Fruit fly (Drosophila melanogaster) whole organism, embryonic: ENCODE data around the gene Sfp33A3.
A peak's percentile ranks its signal among the peaks of the same experiment; 100 is the strongest.

ENCODE experiments used
- Adf1 ChIP-seq: fragments of 200-800 bp; sonication (Bioruptor generic); IDR thresholded peaks from 2 replicates; pipeline ENCODE4 v1.3.6; 2022; ENCODE audit warnings: missing biosample characterization, missing genetic modification characterization
- CG11695 ChIP-seq: fragments of 200-800 bp; sonication (Bioruptor generic); IDR thresholded peaks from 3 replicates; pipeline ENCODE4 v1.3.6; 2022; ENCODE audit warnings: missing biosample characterization, missing genetic modification characterization
- CG11723 ChIP-seq: fragments of 200-800 bp; sonication (Bioruptor generic); optimal IDR thresholded peaks from 2 replicates; lab custom pipeline; 2017; ENCODE audit warnings: missing biosample characterization, mild to moderate bottlenecking, missing genetic modification characterization
- CG12071 ChIP-seq: fragments of 200-800 bp; sonication (Bioruptor generic); optimal IDR thresholded peaks from 3 replicates; lab custom pipeline; 2018; ENCODE audit warnings: missing biosample characterization, mild to moderate bottlenecking, missing genetic modification characterization
- CG12155 ChIP-seq: fragments of 200-800 bp; sonication (Bioruptor generic); optimal IDR thresholded peaks from 3 replicates; lab custom pipeline; 2016; ENCODE audit warnings: missing biosample characterization, missing genetic modification characterization
- CG13424 ChIP-seq: fragments of 200-800 bp; sonication (Bioruptor generic); optimal IDR thresholded peaks from 2 replicates; lab custom pipeline; 2019; ENCODE audit warnings: missing biosample characterization, mild to moderate bottlenecking, missing genetic modification characterization, moderate library complexity
- CG15011 ChIP-seq: fragments of 200-800 bp; sonication (Bioruptor generic); optimal IDR thresholded peaks from 3 replicates; lab custom pipeline; 2018; ENCODE audit warnings: missing biosample characterization, mild to moderate bottlenecking, missing genetic modification characterization
- CG2875 ChIP-seq: fragments of 200-800 bp; sonication (Bioruptor generic); optimal IDR thresholded peaks from 2 replicates; lab custom pipeline; 2017; ENCODE audit warnings: missing biosample characterization, mild to moderate bottlenecking, missing genetic modification characterization, missing genetic modification reagents
- CG32532 ChIP-seq: fragments of 200-800 bp; sonication (Bioruptor generic); IDR thresholded peaks from 2 replicates; pipeline ENCODE4 v1.3.6; 2022; ENCODE audit warnings: missing biosample characterization, missing genetic modification characterization
- CG3407 ChIP-seq: fragments of 200-800 bp; sonication (Bioruptor generic); optimal IDR thresholded peaks from 2 replicates; lab custom pipeline; 2018; ENCODE audit warnings: missing biosample characterization, mild to moderate bottlenecking, missing genetic modification characterization
- CG34376 ChIP-seq: fragments of 200-800 bp; sonication (Bioruptor generic); optimal IDR thresholded peaks from 2 replicates; lab custom pipeline; 2018; ENCODE audit warnings: missing biosample characterization, mild to moderate bottlenecking, missing genetic modification characterization
- CG43689 ChIP-seq: fragments of 200-800 bp; sonication (Bioruptor generic); IDR thresholded peaks from 2 replicates; pipeline ENCODE4 v1.3.6; 2022; ENCODE audit warnings: missing biosample characterization, missing genetic modification characterization
- CG6175 ChIP-seq: fragments of 200-800 bp; sonication (Bioruptor generic); IDR thresholded peaks from 3 replicates; pipeline ENCODE4 v1.3.6; 2022; ENCODE audit warnings: missing biosample characterization, missing genetic modification characterization
- CG6813 ChIP-seq: fragments of 200-800 bp; sonication (Bioruptor generic); optimal IDR thresholded peaks from 2 replicates; lab custom pipeline; 2017; ENCODE audit warnings: missing biosample characterization, missing genetic modification characterization, mild to moderate bottlenecking, moderate library complexity, missing genetic modification reagents
- CG7987 ChIP-seq: fragments of 200-800 bp; sonication (Bioruptor generic); optimal IDR thresholded peaks from 2 replicates; lab custom pipeline; 2018; ENCODE audit warnings: missing biosample characterization, mild to moderate bottlenecking, missing genetic modification characterization, moderate library complexity
- CG8089 ChIP-seq: fragments of 200-800 bp; sonication (Bioruptor generic); optimal IDR thresholded peaks from 3 replicates; lab custom pipeline; 2016; ENCODE audit warnings: missing biosample characterization, missing genetic modification characterization
- CG9797 ChIP-seq: fragments of 200-800 bp; sonication (Bioruptor generic); optimal IDR thresholded peaks from 3 replicates; lab custom pipeline; 2018; ENCODE audit warnings: missing biosample characterization, mild to moderate bottlenecking, missing genetic modification characterization
- CG9932 ChIP-seq: fragments of 200-800 bp; sonication (Bioruptor generic); IDR thresholded peaks from 2 replicates; pipeline ENCODE4 v1.3.6; 2022; ENCODE audit warnings: missing biosample characterization, missing genetic modification characterization
- CHES-1-like ChIP-seq: fragments of 200-800 bp; sonication (Bioruptor generic); optimal IDR thresholded peaks from 2 replicates; lab custom pipeline; 2016; ENCODE audit warnings: missing biosample characterization, missing genetic modification characterization
- Dip2 ChIP-seq: fragments of 200-800 bp; sonication (Bioruptor generic); IDR thresholded peaks from 2 replicates; pipeline ENCODE4 v1.3.6; 2022; ENCODE audit warnings: missing biosample characterization, missing genetic modification characterization
- Dll ChIP-seq: fragments of 200-800 bp; sonication (Bioruptor generic); IDR thresholded peaks from 4 replicates; pipeline ENCODE4 v1.3.6; 2022; ENCODE audit warnings: missing biosample characterization, missing genetic modification characterization; ENCODE audit not compliant: partially characterized antibody
- Doc3 ChIP-seq: fragments of 200-800 bp; sonication (Bioruptor generic); IDR thresholded peaks from 3 replicates; pipeline ENCODE4 v1.3.6; 2022; ENCODE audit warnings: missing biosample characterization, missing genetic modification characterization; ENCODE audit not compliant: partially characterized antibody
- Dp ChIP-seq: fragments of 200-800 bp; sonication (Bioruptor generic); optimal IDR thresholded peaks from 2 replicates; lab custom pipeline; 2018; ENCODE audit warnings: missing biosample characterization, mild to moderate bottlenecking, missing genetic modification characterization, moderate library complexity
- Dref ChIP-seq: fragments of 200-800 bp; sonication (Bioruptor generic); IDR thresholded peaks from 2 replicates; pipeline ENCODE4 v1.3.6; 2022; ENCODE audit warnings: missing biosample characterization, missing genetic modification characterization
- E2f1 ChIP-seq: fragments of 200-800 bp; sonication (Bioruptor generic); IDR thresholded peaks from 2 replicates; pipeline ENCODE4 v1.3.6; 2022; ENCODE audit warnings: missing biosample characterization, missing genetic modification characterization
- HHEX ChIP-seq: fragments of 200-800 bp; sonication (Bioruptor generic); optimal IDR thresholded peaks from 3 replicates; lab custom pipeline; 2017; ENCODE audit warnings: missing biosample characterization, mild to moderate bottlenecking, missing genetic modification characterization, missing genetic modification reagents
- Hmr ChIP-seq: fragments of 200-800 bp; sonication (Bioruptor generic); optimal IDR thresholded peaks from 3 replicates; lab custom pipeline; 2017; ENCODE audit warnings: mild to moderate bottlenecking, missing biosample characterization, missing genetic modification reagents, missing genetic modification characterization
- Hr39 ChIP-seq: fragments of >200 bp; optimal IDR thresholded peaks from 2 replicates; lab custom pipeline; 2017
- Hsf ChIP-seq: fragments of 200-800 bp; sonication (Bioruptor generic); optimal IDR thresholded peaks from 3 replicates; lab custom pipeline; 2016; ENCODE audit warnings: missing biosample characterization, missing genetic modification characterization
- MTF-1 ChIP-seq: fragments of 200-800 bp; sonication (Bioruptor generic); optimal IDR thresholded peaks from 2 replicates; lab custom pipeline; 2018; ENCODE audit warnings: missing biosample characterization, mild to moderate bottlenecking, missing genetic modification characterization, borderline replicate concordance
- Mad ChIP-seq: fragments of 200-800 bp; sonication (Bioruptor generic); optimal IDR thresholded peaks from 2 replicates; lab custom pipeline; 2016; ENCODE audit warnings: missing biosample characterization, missing genetic modification characterization
- NC2β ChIP-seq: fragments of 200-800 bp; sonication (Bioruptor generic); optimal IDR thresholded peaks from 2 replicates; lab custom pipeline; 2016; ENCODE audit warnings: missing biosample characterization, missing genetic modification characterization
- Opbp ChIP-seq: fragments of 200-800 bp; sonication (Bioruptor generic); IDR thresholded peaks from 3 replicates; pipeline ENCODE4 v1.3.6; 2022; ENCODE audit warnings: missing biosample characterization, missing genetic modification characterization; ENCODE audit not compliant: partially characterized antibody
- Scr ChIP-seq: fragments of 200-800 bp; sonication (Bioruptor generic); IDR thresholded peaks from 2 replicates; pipeline ENCODE4 v1.3.6; 2022; ENCODE audit warnings: missing biosample characterization, missing genetic modification characterization; ENCODE audit not compliant: partially characterized antibody
- Six4 ChIP-seq: fragments of 200-800 bp; sonication (Bioruptor generic); optimal IDR thresholded peaks from 2 replicates; lab custom pipeline; 2016; ENCODE audit warnings: missing biosample characterization, missing genetic modification characterization
- Sox100B ChIP-seq: fragments of 200-800 bp; sonication (Bioruptor generic); optimal IDR thresholded peaks from 3 replicates; lab custom pipeline; 2018; ENCODE audit warnings: missing biosample characterization, mild to moderate bottlenecking, missing genetic modification characterization
- Sry-δ ChIP-seq: fragments of 200-800 bp; sonication (Bioruptor generic); optimal IDR thresholded peaks from 2 replicates; lab custom pipeline; 2016; ENCODE audit warnings: missing biosample characterization, missing genetic modification characterization
- Stat92E ChIP-seq, 3 experiments: fragments of >200 bp in 2 of 3; fragments of 200-800 bp in 1 of 3; sonication (Bioruptor generic) in 1 of 3; optimal IDR thresholded peaks; 2 replicates each; lab custom pipeline; 2017 to 2019; ENCODE audit warnings: missing biosample characterization in 3 of 3, missing genetic modification characterization in 3 of 3, mild to moderate bottlenecking in 1 of 3, moderate library complexity in 1 of 3
- Usf ChIP-seq: fragments of 200-800 bp; sonication (Bioruptor generic); optimal IDR thresholded peaks from 2 replicates; lab custom pipeline; 2017; ENCODE audit warnings: missing genotype, missing biosample characterization, missing genetic modification characterization
- Vsx1 ChIP-seq: fragments of 200-800 bp; sonication (Bioruptor generic); optimal IDR thresholded peaks from 2 replicates; lab custom pipeline; 2017; ENCODE audit warnings: missing biosample characterization, mild to moderate bottlenecking, missing genetic modification characterization, missing genetic modification reagents
- YL-1 ChIP-seq: fragments of 200-800 bp; sonication (Bioruptor generic); optimal IDR thresholded peaks from 3 replicates; lab custom pipeline; 2017; ENCODE audit warnings: missing biosample characterization, mild to moderate bottlenecking, missing genetic modification characterization
- bowl ChIP-seq: fragments of 200-800 bp; sonication (Bioruptor generic); IDR thresholded peaks from 2 replicates; pipeline ENCODE4 v1.3.6; 2022; ENCODE audit warnings: missing biosample characterization, missing genetic modification characterization
- eve ChIP-seq, 2 experiments: fragments of >200 bp; optimal IDR thresholded peaks; 2 replicates each; lab custom pipeline; 2017; ENCODE audit warnings: missing biosample characterization in 2 of 2, missing genetic modification characterization in 2 of 2
- hkb ChIP-seq, 2 experiments: fragments of 200-800 bp in 1 of 2; fragments of >200 bp in 1 of 2; sonication (Bioruptor generic) in 1 of 2; IDR thresholded peaks in 1 of 2; optimal IDR thresholded peaks in 1 of 2; 2 replicates each; pipeline versions ENCODE4 v1.3.6 to Lab custom; 2017 to 2022; ENCODE audit warnings: missing biosample characterization in 1 of 2, missing genetic modification characterization in 1 of 2
- jing ChIP-seq: fragments of 200-800 bp; sonication (Bioruptor generic); optimal IDR thresholded peaks from 2 replicates; lab custom pipeline; 2018; ENCODE audit warnings: missing biosample characterization, mild to moderate bottlenecking, missing genetic modification characterization
- mirr ChIP-seq: fragments of 200-800 bp; sonication (Bioruptor generic); optimal IDR thresholded peaks from 3 replicates; lab custom pipeline; 2018; ENCODE audit warnings: missing biosample characterization, mild to moderate bottlenecking, missing genetic modification characterization
- ttk ChIP-seq: fragments of 200-800 bp; sonication (Bioruptor generic); IDR thresholded peaks from 2 replicates; pipeline ENCODE4 v2.1.2; 2022; ENCODE audit warnings: missing biosample characterization, missing genetic modification characterization
- yki ChIP-seq: fragments of >200 bp; optimal IDR thresholded peaks from 3 replicates; lab custom pipeline; 2018

Gene Sfp33A3

dm6 chr2L:11806701-11807674, 32.7 kb upstream of the Sfp33A3 start (continued):
- TF ChIP-seq Usf (GFP tag; lab: Kevin White, UChicago) (no peak), Mad (GFP tag; lab: Kevin White, UChicago) (no peak), CG2875 (GFP tag; lab: Kevin White, UChicago) (no peak), Sox100B (GFP tag; lab: Kevin White, UChicago) (no peak), Hsf (no peak), Scr (GFP tag; lab: Robert Waterston, UW) (peak; percentile 17), mirr (peak; percentile 78), NC2β (no peak), Dll (GFP tag; lab: Robert Waterston, UW) (peak; percentile 42; the same call in 1 of the 4 replicates), Dp (GFP tag; lab: Kevin White, UChicago) (no peak), CG8089 (GFP tag; lab: Kevin White, UChicago) (no peak), Doc3 (GFP tag; lab: Robert Waterston, UW) (peak; percentile 51; the same call in 1 of the 3 replicates), HHEX (no peak), Hmr (no peak), Opbp (GFP tag; lab: Robert Waterston, UW) (0 out of 3 replicates have a peak, but pooled peaks have one; percentile 28), CHES-1-like (GFP tag; lab: Kevin White, UChicago) (peak; percentile 24), CG43689 (GFP tag; lab: Robert Waterston, UW) (no peak), bowl (no peak), CG9932 (no peak), CG9797 (GFP tag; lab: Kevin White, UChicago) (no peak), yki (lab: Kevin White, UChicago) (peak; percentile 66), MTF-1 (GFP tag; lab: Kevin White, UChicago) (no peak), Sry-δ (GFP tag; lab: Kevin White, UChicago) (no peak), CG32532 (GFP tag; lab: Robert Waterston, UW) (peak; percentile 17; the same call in 1 of the 2 replicates), Dref (GFP tag; lab: Robert Waterston, UW) (no peak), CG7987 (GFP tag; lab: Kevin White, UChicago) (peak; percentile 35), CG34376 (GFP tag; lab: Kevin White, UChicago) (peak; percentile 23), CG6813 (peak; percentile 16), eve (GFP tag; optimal IDR thresholded peaks at IDR 0.05; lab: Kevin White, UChicago) (no peak), CG12071 (GFP tag; lab: Kevin White, UChicago) (peak; percentile 34), ttk (no peak), CG15011 (no peak), Six4 (GFP tag; lab: Kevin White, UChicago) (no peak), CG11695 (no peak), CG6175 (GFP tag; lab: Robert Waterston, UW) (0 out of 3 replicates have a peak, but pooled peaks have one; percentile 34), Vsx1 (GFP tag; lab: Kevin White, UChicago) (peak; percentile 70), jing (GFP tag; lab: Kevin White, UChicago) (no peak), CG13424 (tag; lab: Kevin White, UChicago) (no peak), Hr39 (lab: Kevin White, UChicago) (no peak), hkb (optimal IDR thresholded peaks at IDR 0.05; lab: Kevin White, UChicago) (no peak), hkb (GFP tag; IDR thresholded peaks at IDR 0.05; lab: Robert Waterston, UW) (no peak), CG3407 (GFP tag; lab: Kevin White, UChicago) (no peak), E2f1 (GFP tag; lab: Robert Waterston, UW) (no peak), Adf1 (GFP tag; lab: Robert Waterston, UW) (peak; percentile 81), CG11723 (GFP tag; lab: Kevin White, UChicago) (no peak), Stat92E (GFP tag; optimal IDR thresholded peaks at IDR 0.05; lab: Kevin White, UChicago) (peak in 1 of 3 experiments; percentile 28), CG12155 (GFP tag; lab: Kevin White, UChicago) (peak; percentile 15), YL-1 (GFP tag; lab: Kevin White, UChicago) (peak; percentile 1), Dip2 (GFP tag; lab: Robert Waterston, UW) (no peak)
